Fruit fly (Drosophila melanogaster) S2 (cell line): ENCODE results near the gene CG34166.

Source experiments
- CG8478 ChIP-seq: fragments of >200 bp; optimal IDR thresholded peaks from 2 replicates; lab custom pipeline; 2018
- CTCF ChIP-seq, 2 experiments: fragments of >200 bp; optimal IDR thresholded peaks; 2 replicates each; lab custom pipeline; 2018

DNA sequence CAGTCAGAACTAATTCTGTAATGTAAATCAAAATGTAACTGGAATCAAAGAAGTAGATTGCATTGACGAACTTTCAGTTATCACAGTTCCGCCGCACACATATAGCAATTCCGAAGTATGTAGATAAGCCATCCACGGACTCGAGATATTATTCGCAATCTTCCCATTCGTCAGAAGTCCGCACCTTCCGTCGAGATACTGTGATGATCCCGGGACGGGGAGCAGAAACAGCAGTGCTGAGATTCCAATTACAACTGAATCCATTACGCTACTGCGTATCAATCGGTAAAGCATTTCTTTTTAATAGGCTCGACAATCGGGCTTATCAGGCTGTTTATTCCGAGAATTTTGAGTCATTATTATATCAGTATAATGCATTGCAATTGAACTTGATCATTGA lies 31.7 kb downstream of the CG34166 start, which contains the start of gene CG4650:
- TF ChIP-seq CTCF (optimal IDR thresholded peaks at IDR 0.05; lab: Kevin White, UChicago) (no peak), CG8478 (lab: Kevin White, UChicago) (no peak)
